Worm (Caenorhabditis elegans): Measurements from ENCODE around the gene AH6.17.

- no peak for TF ChIP-seq akir-1 (GFP tag; optimal IDR thresholded peaks at IDR 0.05)
- no peak for TF ChIP-seq tlf-1 (GFP tag; optimal IDR thresholded peaks at IDR 0.05)
- no peak for TF ChIP-seq nhr-120 (GFP tag; IDR thresholded peaks at IDR 0.05)
- TF ChIP-seq dpl-1 (GFP tag; optimal IDR thresholded peaks at IDR 0.05) = no peak
- TF ChIP-seq tbp1 (GFP tag; optimal IDR thresholded peaks at IDR 0.05) = no peak
- no peak for TF ChIP-seq T26A5.8 (tag; optimal IDR thresholded peaks at IDR 0.05)
Observed at ce11 chrII:9518781-9519180, 4.2 kb upstream of the AH6.17 start, which contains the start of the genes sfxn-1.1 and AH6.3.

Measured in whole organism, young adult.